Fruit fly (Drosophila melanogaster): ENCODE results near the gene CG15034.

CG15034 gene

dm6 chrX:7336962-7337844, 10.1 kb downstream of the CG15034 start, which contains the start of gene CBP:
Gene CBP, plus strand, starts transcription at chrX:7337352.
- TF ChIP-seq psq (optimal IDR thresholded peaks at IDR 0.05) (no peak), EcR (GFP tag; optimal IDR thresholded peaks at IDR 0.05) (no peak), usp (GFP tag; optimal IDR thresholded peaks at IDR 0.05) (no peak), CG8478 (optimal IDR thresholded peaks at IDR 0.05) (no peak), Dll (optimal IDR thresholded peaks at IDR 0.05) (no peak), pan (optimal IDR thresholded peaks at IDR 0.05) (no peak)

- TF ChIP-seq psq (optimal IDR thresholded peaks at IDR 0.05) (no peak), Dll (optimal IDR thresholded peaks at IDR 0.05) (no peak), EcR (GFP tag; optimal IDR thresholded peaks at IDR 0.05) (no peak), usp (GFP tag; optimal IDR thresholded peaks at IDR 0.05) (no peak), pan (optimal IDR thresholded peaks at IDR 0.05) (no peak), CG8478 (optimal IDR thresholded peaks at IDR 0.05) (no peak)
These were observed 11.0 kb downstream of the CG15034 start for dm6 chrX:7336121-7336961.

dm6 chrX:7335524-7335991, 11.7 kb downstream of the CG15034 start:
- TF ChIP-seq EcR (GFP tag; optimal IDR thresholded peaks at IDR 0.05), result peak; percentile 11 to 70
- TF ChIP-seq usp (GFP tag; optimal IDR thresholded peaks at IDR 0.05), result no peak

- TF ChIP-seq usp (GFP tag; optimal IDR thresholded peaks at IDR 0.05) (no peak), Dll (optimal IDR thresholded peaks at IDR 0.05) (no peak), psq (optimal IDR thresholded peaks at IDR 0.05) (no peak), EcR (GFP tag; optimal IDR thresholded peaks at IDR 0.05) (no peak), pan (optimal IDR thresholded peaks at IDR 0.05) (no peak), CG8478 (optimal IDR thresholded peaks at IDR 0.05) (no peak)
These were observed 12.5 kb downstream of the CG15034 start for dm6 chrX:7334801-7335176.

dm6 chrX:7333858-7334800, 13.2 kb downstream of the CG15034 start:
- no peak for TF ChIP-seq psq (optimal IDR thresholded peaks at IDR 0.05)
- no peak for TF ChIP-seq pan (optimal IDR thresholded peaks at IDR 0.05)
- no peak for TF ChIP-seq Dll (optimal IDR thresholded peaks at IDR 0.05)
- no peak for TF ChIP-seq CG8478 (optimal IDR thresholded peaks at IDR 0.05)
- no peak for TF ChIP-seq usp (GFP tag; optimal IDR thresholded peaks at IDR 0.05)
- no peak for TF ChIP-seq EcR (GFP tag; optimal IDR thresholded peaks at IDR 0.05)

- TF ChIP-seq psq (optimal IDR thresholded peaks at IDR 0.05) (no peak), CG8478 (optimal IDR thresholded peaks at IDR 0.05) (no peak), EcR (GFP tag; optimal IDR thresholded peaks at IDR 0.05) (no peak), Dll (optimal IDR thresholded peaks at IDR 0.05) (no peak), pan (optimal IDR thresholded peaks at IDR 0.05) (no peak), usp (GFP tag; optimal IDR thresholded peaks at IDR 0.05) (no peak)
These were observed 14.0 kb downstream of the CG15034 start for dm6 chrX:7333298-7333743.

- TF ChIP-seq EcR (GFP tag; optimal IDR thresholded peaks at IDR 0.05) (no peak), pan (optimal IDR thresholded peaks at IDR 0.05) (no peak), psq (optimal IDR thresholded peaks at IDR 0.05) (no peak), CG8478 (optimal IDR thresholded peaks at IDR 0.05) (no peak), Dll (optimal IDR thresholded peaks at IDR 0.05) (no peak), usp (GFP tag; optimal IDR thresholded peaks at IDR 0.05) (no peak)
These were observed 14.8 kb downstream of the CG15034 start for dm6 chrX:7332493-7332892.

dm6 chrX:7332091-7332490, 15.2 kb downstream of the CG15034 start, which contains the start of gene CG42780:
Gene CG42780, minus strand, starts transcription at chrX:7332191.
- no peak for TF ChIP-seq pan (optimal IDR thresholded peaks at IDR 0.05)
- no peak for TF ChIP-seq usp (GFP tag; optimal IDR thresholded peaks at IDR 0.05)

- no peak for TF ChIP-seq EcR (GFP tag; optimal IDR thresholded peaks at IDR 0.05)
- TF ChIP-seq Dll (optimal IDR thresholded peaks at IDR 0.05), result no peak
- TF ChIP-seq pan (optimal IDR thresholded peaks at IDR 0.05), result no peak
- TF ChIP-seq psq (optimal IDR thresholded peaks at IDR 0.05), result no peak
- no peak for TF ChIP-seq CG8478 (optimal IDR thresholded peaks at IDR 0.05)
- no peak for TF ChIP-seq usp (GFP tag; optimal IDR thresholded peaks at IDR 0.05)
These were observed 18.6 kb downstream of the CG15034 start, which contains the start of gene Acsf3 for dm6 chrX:7328746-7329145. Gene Acsf3, plus strand, starts transcription at chrX:7329046.

dm6 chrX:7324816-7325246, 22.5 kb downstream of the CG15034 start:
- peak; percentile 16 for TF ChIP-seq CG8478 (optimal IDR thresholded peaks at IDR 0.05)
- TF ChIP-seq Dll (optimal IDR thresholded peaks at IDR 0.05), result no peak
